Worm (Caenorhabditis elegans) whole organism, L1 larva: ENCODE data around the gene ttr-1.

Experiments used
- F16B12.6 ChIP-seq: fragments of 150-350 bp; optimal IDR thresholded peaks from 2 replicates; lab custom pipeline; 2014; ENCODE audit warnings: missing biosample characterization, missing genetic modification characterization
- Y116A8C.19 ChIP-seq: sonication (generic microtip); optimal IDR thresholded peaks from 2 replicates; lab custom pipeline; 2016; ENCODE audit warnings: missing compliant biosample characterization, missing genetic modification characterization, borderline replicate concordance
- aly-2 ChIP-seq: fragments of 150-350 bp; optimal IDR thresholded peaks from 2 replicates; lab custom pipeline; 2014; ENCODE audit warnings: missing biosample characterization, missing genetic modification characterization
- ama-1 ChIP-seq: fragments of 150-350 bp; optimal IDR thresholded peaks from 2 replicates; lab custom pipeline; 2014
- blmp-1 ChIP-seq: fragments of 150-350 bp; optimal IDR thresholded peaks from 2 replicates; lab custom pipeline; 2014; ENCODE audit warnings: missing biosample characterization, missing genetic modification characterization
- ces-1 ChIP-seq: fragments of 150-350 bp; optimal IDR thresholded peaks from 2 replicates; lab custom pipeline; 2014; ENCODE audit warnings: missing biosample characterization, missing genetic modification reagents, missing genetic modification characterization
- dpl-1 ChIP-seq, 3 experiments: fragments of 150-350 bp in 2 of 3; sonication (generic microtip) in 1 of 3; optimal IDR thresholded peaks; 2 replicates each; lab custom pipeline; 2014 to 2017; ENCODE audit warnings: missing biosample characterization in 3 of 3, missing genetic modification characterization in 3 of 3, missing genetic modification reagents in 3 of 3
- dsc-1 ChIP-seq: sonication (generic microtip); optimal IDR thresholded peaks from 2 replicates; lab custom pipeline; 2016; ENCODE audit warnings: mild to moderate bottlenecking, missing genetic modification characterization, missing compliant biosample characterization
- efl-1 ChIP-seq, 4 experiments: fragments of 150-350 bp; optimal IDR thresholded peaks in 3 of 4; peaks in 1 of 4; 1 replicate in 1 of 4; 2 replicates in 3 of 4; lab custom pipeline; 2014; ENCODE audit warnings: missing biosample characterization in 2 of 4, missing genetic modification characterization in 2 of 4, missing genetic modification reagents in 2 of 4
- egl-13 ChIP-seq: sonication (generic microtip); optimal IDR thresholded peaks from 2 replicates; lab custom pipeline; 2016; ENCODE audit warnings: missing genotype, missing genetic modification reagents, missing genetic modification characterization, missing compliant biosample characterization
- elt-2 ChIP-seq: sonication (generic microtip); optimal IDR thresholded peaks from 2 replicates; lab custom pipeline; 2016; ENCODE audit warnings: missing genetic modification characterization, mild to moderate bottlenecking, inconsistent platforms, missing compliant biosample characterization, missing genetic modification reagents
- fkh-10 ChIP-seq: sonication (generic microtip); optimal IDR thresholded peaks from 2 replicates; lab custom pipeline; 2017; ENCODE audit warnings: missing biosample characterization, missing genetic modification reagents, missing genetic modification characterization
- grh-1 ChIP-seq: fragments of 200-800 bp; sonication (Bioruptor generic); IDR thresholded peaks from 2 replicates; pipeline ENCODE4 v1.3.6; 2022; ENCODE audit warnings: missing genetic modification reagents, missing genetic modification characterization, missing compliant biosample characterization
- hlh-4 ChIP-seq: sonication (generic microtip); optimal IDR thresholded peaks from 2 replicates; lab custom pipeline; 2016; ENCODE audit warnings: mild to moderate bottlenecking, missing genetic modification characterization, missing compliant biosample characterization
- isw-1 ChIP-seq: fragments of 200-800 bp; sonication (Bioruptor generic); IDR thresholded peaks from 2 replicates; pipeline ENCODE4 v1.3.6; 2022; ENCODE audit warnings: missing genetic modification characterization, missing compliant biosample characterization
- lin-13 ChIP-seq: fragments of 150-350 bp; optimal IDR thresholded peaks from 2 replicates; lab custom pipeline; 2014; ENCODE audit warnings: missing biosample characterization, missing genetic modification reagents, missing genetic modification characterization
- lin-14 ChIP-seq: fragments of 200-800 bp; sonication (Bioruptor generic); optimal IDR thresholded peaks from 2 replicates; lab custom pipeline; 2018; ENCODE audit warnings: mild to moderate bottlenecking, missing genetic modification characterization, moderate library complexity, missing compliant biosample characterization
- lin-15B ChIP-seq: fragments of 150-350 bp; sonication (generic microtip); optimal IDR thresholded peaks from 3 replicates; lab custom pipeline; 2014; ENCODE audit warnings: missing biosample characterization, missing genetic modification characterization
- lin-35 ChIP-seq, 2 experiments: fragments of 150-350 bp; optimal IDR thresholded peaks; 2 replicates each; lab custom pipeline; 2014; ENCODE audit warnings: missing biosample characterization in 2 of 2, missing genetic modification characterization in 2 of 2, missing genetic modification reagents in 2 of 2
- lir-3 ChIP-seq: sonication (generic microtip); optimal IDR thresholded peaks from 2 replicates; lab custom pipeline; 2016; ENCODE audit warnings: mild to moderate bottlenecking, missing genetic modification characterization, moderate library complexity, missing compliant biosample characterization; ENCODE audit not compliant: poor library complexity
- lsy-2 ChIP-seq, 2 experiments: fragments of 150-350 bp; optimal IDR thresholded peaks; 2 replicates each; lab custom pipeline; 2014; ENCODE audit warnings: missing biosample characterization in 2 of 2, missing genetic modification characterization in 2 of 2
- mep-1 ChIP-seq: fragments of 150-350 bp; optimal IDR thresholded peaks from 2 replicates; lab custom pipeline; 2014; ENCODE audit warnings: missing biosample characterization, missing genetic modification characterization
- nhr-12 ChIP-seq: sonication (generic microtip); optimal IDR thresholded peaks from 2 replicates; lab custom pipeline; 2017; ENCODE audit warnings: missing biosample characterization, missing genetic modification characterization
- nhr-20 ChIP-seq: sonication (generic microtip); optimal IDR thresholded peaks from 2 replicates; lab custom pipeline; 2016; ENCODE audit warnings: mild to moderate bottlenecking, missing genetic modification characterization, missing compliant biosample characterization
- nhr-71 ChIP-seq: sonication (generic microtip); optimal IDR thresholded peaks from 2 replicates; lab custom pipeline; 2016; ENCODE audit warnings: mild to moderate bottlenecking, missing genetic modification characterization, moderate library complexity, missing compliant biosample characterization
- nhr-77 ChIP-seq: fragments of 150-350 bp; optimal IDR thresholded peaks from 2 replicates; lab custom pipeline; 2014; ENCODE audit warnings: missing biosample characterization, missing genetic modification characterization
- pax-3 ChIP-seq: fragments of 200-800 bp; sonication (Bioruptor generic); optimal IDR thresholded peaks from 2 replicates; lab custom pipeline; 2018; ENCODE audit warnings: mild to moderate bottlenecking, missing genetic modification characterization, moderate library complexity, missing compliant biosample characterization
- skn-1 ChIP-seq: fragments of 150-350 bp; optimal IDR thresholded peaks from 2 replicates; lab custom pipeline; 2014; ENCODE audit warnings: missing biosample characterization, missing genetic modification characterization
- snu-23 ChIP-seq: sonication (generic microtip); optimal IDR thresholded peaks from 2 replicates; lab custom pipeline; 2016; ENCODE audit warnings: missing genetic modification characterization, missing compliant biosample characterization
- unc-98 ChIP-seq: fragments of 200-800 bp; sonication (Bioruptor generic); IDR thresholded peaks from 2 replicates; pipeline ENCODE4 v1.3.6; 2022; ENCODE audit warnings: missing genetic modification characterization, missing compliant biosample characterization
- xbp-1 ChIP-seq: sonication (generic microtip); optimal IDR thresholded peaks from 2 replicates; lab custom pipeline; 2016; ENCODE audit warnings: missing genetic modification characterization, missing compliant biosample characterization

The ttr-1 gene

ce11 chrIII:9930406-9930805, 1.5 kb downstream of the ttr-1 start (continued):
- TF ChIP-seq elt-2 (tag; lab: Kevin White, UChicago), result peak; percentile 93
- peak in 1 of 2 experiments; percentile 32 for TF ChIP-seq lin-35 (GFP tag; optimal IDR thresholded peaks at IDR 0.05; lab: Kevin White, UChicago)

- no peak for TF ChIP-seq nhr-20 (tag; lab: Kevin White, UChicago)
These were observed 3.2 kb downstream of the ttr-1 start, which contains the start of gene dec-7 for ce11 chrIII:9932091-9932490. TSS of gene dec-7 (plus strand) at chrIII:9932398.

ce11 chrIII:9941020-9941674, 12.3 kb downstream of the ttr-1 start, which contains the start of the genes K03H1.9 and K03H1.12:
TSS of gene K03H1.9 (minus strand) at chrIII:9941490.
TSS of gene K03H1.12 (plus strand) at chrIII:9941624.
- TF ChIP-seq lin-15B (tag; lab: Kevin White, UChicago), result no peak
- no peak for TF ChIP-seq ama-1 (lab: Kevin White, UChicago)
- no peak for TF ChIP-seq egl-13
- TF ChIP-seq lin-13 (GFP tag; lab: Kevin White, UChicago), result no peak
- TF ChIP-seq isw-1 (GFP tag; lab: Robert Waterston, UW), result no peak
- no peak for TF ChIP-seq fkh-10 (GFP tag; lab: Kevin White, UChicago)

- no peak for TF ChIP-seq unc-98
- TF ChIP-seq, all 84 proteins: peak for 0
These were observed 15.8 kb downstream of the ttr-1 start, which contains the start of gene gln-2 for ce11 chrIII:9944723-9945122. TSS of gene gln-2 (minus strand) at chrIII:9944823.

- TF ChIP-seq lin-15B (tag; lab: Kevin White, UChicago) (peak; percentile 63), lin-35 (GFP tag; optimal IDR thresholded peaks at IDR 0.05; lab: Kevin White, UChicago) (peak; percentile 1 to 84), F16B12.6 (tag; lab: Kevin White, UChicago) (peak; percentile 74), mep-1 (tag; lab: Kevin White, UChicago) (no peak), efl-1 (optimal IDR thresholded peaks at IDR 0.05; lab: Kevin White, UChicago) (peak; percentile 64 to 69), efl-1 (GFP tag; optimal IDR thresholded peaks at IDR 0.05 in 1 of 2; lab: Kevin White, UChicago) (peak; percentile 81 to 97), dpl-1 (GFP tag; optimal IDR thresholded peaks at IDR 0.05; lab: Kevin White, UChicago) (peak; percentile 43 to 80 (median 67))
These were observed 18.0 kb downstream of the ttr-1 start, which contains the start of gene K03H1.7 for ce11 chrIII:9946806-9947419. TSS of gene K03H1.7 (plus strand) at chrIII:9947405.

- TF ChIP-seq nhr-71 (tag; lab: Kevin White, UChicago), result no peak
- no peak for TF ChIP-seq lin-35 (GFP tag; optimal IDR thresholded peaks at IDR 0.05; lab: Kevin White, UChicago)
- TF ChIP-seq xbp-1 (tag; lab: Kevin White, UChicago), result no peak
- no peak for TF ChIP-seq efl-1 (optimal IDR thresholded peaks at IDR 0.05; lab: Kevin White, UChicago)
- peak in 1 of 2 experiments; percentile 30 for TF ChIP-seq efl-1 (GFP tag; optimal IDR thresholded peaks at IDR 0.05 in 1 of 2; lab: Kevin White, UChicago)
- no peak for TF ChIP-seq ces-1 (GFP tag; lab: Kevin White, UChicago)
These were observed 21.4 kb downstream of the ttr-1 start, which contains the start of gene K03H1.13 for ce11 chrIII:9950244-9950643. TSS of gene K03H1.13 (minus strand) at chrIII:9950344.

ce11 chrIII:9951864-9952263, 23.0 kb downstream of the ttr-1 start, which contains the start of gene K03H1.11:
TSS of gene K03H1.11 (minus strand) at chrIII:9951964.
- TF ChIP-seq pax-3, result no peak
- no peak for TF ChIP-seq nhr-77 (tag; lab: Kevin White, UChicago)
- TF ChIP-seq lir-3 (tag; lab: Kevin White, UChicago), result no peak
- TF ChIP-seq nhr-71 (tag; lab: Kevin White, UChicago), result no peak

- TF ChIP-seq lin-15B (tag; lab: Kevin White, UChicago) (no peak), pax-3 (no peak), lin-14 (GFP tag; lab: Kevin White, UChicago) (peak; percentile 30), hlh-4 (tag; lab: Kevin White, UChicago) (no peak), lsy-2 (tag; optimal IDR thresholded peaks at IDR 0.05; lab: Kevin White, UChicago) (peak in 1 of 2 experiments; percentile 64), nhr-12 (tag; lab: Kevin White, UChicago) (no peak), dsc-1 (no peak), blmp-1 (tag; lab: Kevin White, UChicago) (peak; percentile 2), aly-2 (tag; lab: Kevin White, UChicago) (no peak), lin-35 (GFP tag; optimal IDR thresholded peaks at IDR 0.05; lab: Kevin White, UChicago) (peak in 1 of 2 experiments; percentile 16), dpl-1 (GFP tag; optimal IDR thresholded peaks at IDR 0.05; lab: Kevin White, UChicago) (peak in 1 of 3 experiments; percentile 50), snu-23 (GFP tag; lab: Kevin White, UChicago) (peak; percentile 17), skn-1 (peak; percentile 18), Y116A8C.19 (no peak), grh-1 (no peak), efl-1 (optimal IDR thresholded peaks at IDR 0.05; lab: Kevin White, UChicago) (peak; percentile 7 to 19), efl-1 (GFP tag; optimal IDR thresholded peaks at IDR 0.05 in 1 of 2; lab: Kevin White, UChicago) (peak; percentile 43 to 51)
These were observed 27.2 kb downstream of the ttr-1 start, which contains the start of gene mog-1 for ce11 chrIII:9956123-9956522. TSS of gene mog-1 (minus strand) at chrIII:9956215.
